Worm (Caenorhabditis elegans) whole organism, dauer: Measurements from ENCODE around the gene abu-15.

Source experiments
- unc-62 ChIP-seq: sonication (generic microtip); optimal IDR thresholded peaks from 2 replicates; lab custom pipeline; 2017; ENCODE audit warnings: missing biosample characterization, missing genetic modification reagents, missing genetic modification characterization

Gene abu-15

DNA sequence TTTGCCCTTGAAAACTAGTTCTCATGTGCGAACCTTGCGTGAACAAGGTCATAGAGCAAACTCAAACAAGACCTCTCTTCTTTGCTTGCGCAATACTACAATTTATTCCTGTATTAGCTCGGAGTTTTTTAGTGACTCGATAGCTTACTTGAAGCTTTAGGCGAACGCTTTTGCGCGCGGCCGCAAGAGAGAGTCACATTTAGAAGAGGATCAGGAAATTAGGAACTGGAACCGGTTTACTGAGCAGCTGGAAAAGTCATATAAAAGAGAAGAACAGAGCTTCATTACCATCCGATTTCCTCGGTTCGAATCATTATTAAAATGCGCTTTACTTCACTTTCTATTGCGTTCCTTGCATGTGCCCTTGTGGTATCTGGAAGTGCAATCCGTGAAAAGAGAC lies at the start of gene abu-15:
Gene abu-15, plus strand, starts transcription at position 301 of the 400 bp plus-strand sequence.
- no peak for TF ChIP-seq unc-62 (GFP tag; lab: Kevin White, UChicago)

DNA sequence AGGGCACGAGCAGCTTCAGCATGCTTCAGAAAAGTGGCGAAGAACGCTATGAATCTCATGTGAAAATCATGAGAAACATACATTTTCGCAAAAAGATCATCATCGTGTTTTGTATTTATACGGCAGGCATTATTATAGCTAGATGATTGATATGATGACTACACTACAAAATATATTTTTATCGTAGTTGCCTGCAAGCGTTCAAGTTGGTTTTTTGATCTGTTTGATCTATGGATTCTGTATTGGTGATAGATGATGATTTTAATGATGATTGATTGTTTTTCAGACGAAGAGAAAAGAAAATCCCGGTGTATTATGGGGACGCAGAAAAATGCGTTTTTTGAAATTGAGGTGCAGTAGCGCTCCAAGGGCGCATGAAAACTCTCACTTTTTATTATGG lies 47.7 kb upstream of the abu-15 start, which contains the start of gene ugt-63:
Gene ugt-63, minus strand, starts transcription at position 89 of the 400 bp plus-strand sequence.
- TF ChIP-seq unc-62 (GFP tag; lab: Kevin White, UChicago): no peak

DNA sequence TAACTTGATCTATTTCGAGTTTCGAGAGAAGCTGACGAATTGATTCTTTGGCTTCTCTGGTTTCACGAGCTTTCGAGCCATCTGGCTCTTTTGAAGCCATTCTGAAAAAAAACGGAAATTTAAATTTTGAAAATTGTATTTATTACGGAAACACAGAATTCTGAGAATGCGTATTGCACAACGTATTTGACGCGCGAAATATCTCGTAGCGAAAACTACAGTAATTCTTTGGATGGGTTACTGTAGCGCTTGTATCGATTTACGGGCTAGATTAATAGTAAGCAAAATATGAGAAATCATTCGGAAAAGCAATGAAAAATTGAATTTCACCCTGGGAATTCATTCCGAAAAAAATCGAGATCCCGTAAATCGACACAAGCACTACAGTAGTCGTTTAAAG lies 44.7 kb upstream of the abu-15 start, which contains the start of gene C04F5.8:
Gene C04F5.8, minus strand, starts transcription at position 101 of the 400 bp plus-strand sequence.
- TF ChIP-seq unc-62 (GFP tag; lab: Kevin White, UChicago): no peak

DNA sequence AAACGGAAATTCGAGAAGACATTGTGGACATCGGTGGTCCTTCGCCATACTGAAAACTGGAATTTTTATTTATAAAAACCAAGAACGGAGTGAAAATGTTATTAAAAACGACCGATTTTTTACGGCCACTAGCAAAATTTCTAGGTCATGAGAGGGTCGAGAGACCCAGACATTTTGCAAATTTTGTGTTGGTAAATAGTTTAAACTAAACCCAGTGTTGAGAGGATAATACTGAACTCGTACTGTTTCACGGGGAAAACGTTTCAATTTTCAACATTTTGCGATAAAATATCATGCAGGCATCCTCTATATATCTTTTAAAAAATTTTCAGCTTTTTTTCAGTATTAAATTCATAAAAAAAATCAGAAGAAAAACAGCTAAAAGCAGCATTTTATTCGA lies 39.3 kb upstream of the abu-15 start, which contains the start of gene C04F5.9:
Gene C04F5.9, minus strand, starts transcription at position 101 of the 400 bp plus-strand sequence.
- no peak for TF ChIP-seq unc-62 (GFP tag; lab: Kevin White, UChicago)

- TF ChIP-seq unc-62 (GFP tag; lab: Kevin White, UChicago): no peak
These were observed 38.7 kb upstream of the abu-15 start, which contains the start of gene sid-1 for ce11 chrV:5119679-5120078. Gene sid-1, plus strand, starts transcription at chrV:5119970.

- TF ChIP-seq unc-62 (GFP tag; lab: Kevin White, UChicago): no peak
These were observed 31.6 kb upstream of the abu-15 start, which contains the start of gene F14F9.5 for ce11 chrV:5126793-5127192. Gene F14F9.5, plus strand, starts transcription at chrV:5127093.

- no peak for TF ChIP-seq unc-62 (GFP tag; lab: Kevin White, UChicago)
These were observed 28.4 kb upstream of the abu-15 start, which contains the start of gene F14F9.8 for ce11 chrV:5130018-5130417. Gene F14F9.8, plus strand, starts transcription at chrV:5130318.

DNA sequence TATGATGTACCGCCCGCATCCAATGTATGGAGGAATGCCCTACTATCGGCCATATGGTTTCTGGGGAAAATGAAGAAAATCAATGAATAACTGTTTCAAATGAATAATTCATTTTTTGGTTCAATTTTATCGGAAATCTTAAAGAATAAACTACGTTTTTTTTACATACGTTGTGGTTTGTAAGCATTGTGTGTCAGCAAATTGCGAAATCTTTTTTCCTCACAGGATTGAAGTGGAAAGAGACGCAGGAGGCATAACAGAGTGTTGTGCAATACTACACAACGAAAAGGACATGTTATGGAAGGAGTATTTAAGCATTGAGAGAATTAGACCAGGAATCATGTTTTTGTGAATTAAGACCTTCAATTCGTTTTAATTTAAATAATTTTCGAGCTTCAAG lies 27.0 kb upstream of the abu-15 start:
- no peak for TF ChIP-seq unc-62 (GFP tag; lab: Kevin White, UChicago)

DNA sequence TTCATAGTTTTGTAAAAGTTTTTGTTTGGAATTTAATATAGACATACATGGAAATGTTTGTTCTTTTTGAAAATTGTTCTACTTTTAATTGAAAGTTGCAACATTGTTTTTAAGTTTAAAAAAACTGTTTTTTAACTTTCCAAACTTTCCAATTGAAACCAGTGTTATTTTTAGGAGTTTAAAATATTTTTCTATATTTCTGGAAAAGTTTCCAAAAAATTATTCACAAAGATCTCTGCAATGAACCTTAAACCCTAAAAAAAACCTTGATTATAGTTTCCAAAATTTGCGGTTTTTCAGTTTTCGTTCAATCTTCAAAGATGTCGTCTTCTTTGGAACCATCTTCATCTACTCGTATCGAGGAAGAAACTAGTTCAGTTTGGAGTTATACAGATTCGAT lies 26.0 kb upstream of the abu-15 start, which contains the start of gene F14F9.4:
Gene F14F9.4, plus strand, starts transcription at position 301 of the 400 bp plus-strand sequence.
- TF ChIP-seq unc-62 (GFP tag; lab: Kevin White, UChicago): no peak

DNA sequence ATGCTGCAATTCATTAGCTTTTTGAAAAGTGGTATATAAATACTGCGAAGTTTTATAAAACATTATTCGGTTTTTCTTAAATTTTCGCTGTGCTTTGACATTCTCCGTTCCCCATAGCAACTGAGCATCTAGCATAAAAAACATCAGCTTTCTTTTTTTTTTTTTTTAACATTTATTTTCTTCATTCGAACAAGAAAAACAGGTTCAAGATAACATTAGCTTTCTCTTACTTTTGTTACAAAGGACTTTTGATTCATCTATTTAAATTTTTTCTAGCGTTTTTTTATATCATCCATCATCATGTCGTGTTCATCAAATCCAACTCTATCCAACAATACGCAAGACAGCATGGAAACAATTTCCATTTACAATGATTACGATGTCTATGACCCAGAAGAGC lies 20.5 kb upstream of the abu-15 start, which contains the start of gene F14F9.3:
Gene F14F9.3, plus strand, starts transcription at position 301 of the 400 bp plus-strand sequence.
- no peak for TF ChIP-seq unc-62 (GFP tag; lab: Kevin White, UChicago)

DNA sequence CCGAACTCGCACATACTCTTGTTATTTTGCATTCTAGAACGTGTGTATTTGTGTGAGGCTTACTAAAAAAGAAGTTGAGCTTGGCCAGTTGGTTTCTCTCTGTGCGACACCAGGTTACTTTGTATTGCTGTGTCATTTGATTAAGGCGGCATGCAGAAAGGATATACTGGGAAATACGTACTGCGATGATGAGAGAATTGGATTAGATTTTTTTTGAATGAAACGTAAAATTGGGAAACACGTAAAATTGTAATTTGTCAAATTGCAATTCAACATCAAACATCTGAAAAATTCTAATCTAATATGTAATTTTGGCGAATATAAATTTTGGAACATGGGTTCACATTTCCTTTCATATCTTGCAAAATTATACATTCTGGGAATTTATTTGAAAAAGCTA lies 14.6 kb upstream of the abu-15 start, which contains the start of gene srh-129:
Gene srh-129, minus strand, starts transcription at position 101 of the 400 bp plus-strand sequence.
- TF ChIP-seq unc-62 (GFP tag; lab: Kevin White, UChicago): no peak

- no peak for TF ChIP-seq unc-62 (GFP tag; lab: Kevin White, UChicago)
These were observed 13.9 kb upstream of the abu-15 start, which contains the start of gene F14F9.2 for ce11 chrV:5144541-5144940. Gene F14F9.2, plus strand, starts transcription at chrV:5144841.

ce11 chrV:5146394-5146793 lies 12.0 kb upstream of the abu-15 start, which contains the start of gene F14F9.6:
Gene F14F9.6, minus strand, starts transcription at chrV:5146494.
- TF ChIP-seq unc-62 (GFP tag; lab: Kevin White, UChicago): no peak

ce11 chrV:5150880-5151279 lies 7.5 kb upstream of the abu-15 start, which contains the start of gene srh-130:
Gene srh-130, plus strand, starts transcription at chrV:5151180.
- no peak for TF ChIP-seq unc-62 (GFP tag; lab: Kevin White, UChicago)

ce11 chrV:5155516-5155915 lies 2.9 kb upstream of the abu-15 start, which contains the start of gene srx-38:
Gene srx-38, minus strand, starts transcription at chrV:5155616.
- no peak for TF ChIP-seq unc-62 (GFP tag; lab: Kevin White, UChicago)

- TF ChIP-seq unc-62 (GFP tag; lab: Kevin White, UChicago): no peak
These were observed 742 bp upstream of the abu-15 start, which contains the start of gene srx-39 for ce11 chrV:5157660-5158059. Gene srx-39, minus strand, starts transcription at chrV:5157760.

DNA sequence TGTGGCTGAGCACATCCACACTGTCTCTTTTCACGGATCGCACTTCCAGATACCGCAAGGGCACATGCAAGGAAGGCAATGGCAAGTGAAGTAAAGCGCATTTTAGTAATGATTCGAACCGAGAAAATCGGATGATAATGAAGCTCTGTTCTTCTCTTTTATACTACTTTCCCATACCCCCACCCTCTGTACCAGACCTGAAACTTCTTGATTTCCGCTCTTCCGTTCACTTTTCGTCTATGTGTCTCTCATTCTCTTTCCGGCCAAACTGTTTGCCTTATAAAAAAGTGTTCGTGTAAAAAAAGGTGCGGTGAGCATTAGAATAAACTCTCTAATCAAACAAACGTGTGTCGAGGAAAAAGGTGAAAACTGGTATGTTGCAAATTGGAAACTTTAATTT lies 3.4 kb downstream of the abu-15 start, which contains the start of gene abu-6:
Gene abu-6, minus strand, starts transcription at position 101 of the 400 bp plus-strand sequence.
- TF ChIP-seq unc-62 (GFP tag; lab: Kevin White, UChicago): no peak
